Fruit fly (Drosophila melanogaster) whole organism, prepupa: ENCODE results near the gene CG2260.

Experiments
- cyc ChIP-seq: fragments of 200-800 bp; sonication (Bioruptor generic); optimal IDR thresholded peaks from 3 replicates; lab custom pipeline; 2016; ENCODE audit warnings: missing biosample characterization, missing genetic modification characterization
- svp ChIP-seq: fragments of 200-800 bp; sonication (Bioruptor generic); peaks from one replicate; lab custom pipeline; 2016; ENCODE audit warnings: missing biosample characterization, missing genetic modification characterization

DNA sequence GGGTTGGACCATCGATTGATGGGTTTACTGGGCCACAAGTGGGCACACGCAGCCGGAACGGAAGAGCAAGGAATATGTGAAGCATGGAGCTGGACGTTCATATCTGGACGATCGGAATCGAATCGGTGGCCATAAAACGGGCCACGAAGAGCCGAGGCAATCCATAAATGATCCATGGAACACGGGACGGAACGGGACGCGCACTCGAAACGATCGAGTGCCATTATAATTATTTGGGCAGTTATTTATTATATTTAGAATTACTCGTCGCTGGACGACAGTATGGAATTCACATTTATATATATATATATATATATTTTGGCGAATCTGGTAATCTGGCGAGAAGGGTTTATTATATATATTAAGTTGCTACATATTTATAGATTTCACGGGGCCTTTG is 13.0 kb downstream of the CG2260 start:
- TF ChIP-seq svp (GFP tag; lab: Kevin White, UChicago) (no peak), cyc (no peak)
